Fruit fly (Drosophila melanogaster): ENCODE results near the gene CG5664.

CG5664 gene

DNA sequence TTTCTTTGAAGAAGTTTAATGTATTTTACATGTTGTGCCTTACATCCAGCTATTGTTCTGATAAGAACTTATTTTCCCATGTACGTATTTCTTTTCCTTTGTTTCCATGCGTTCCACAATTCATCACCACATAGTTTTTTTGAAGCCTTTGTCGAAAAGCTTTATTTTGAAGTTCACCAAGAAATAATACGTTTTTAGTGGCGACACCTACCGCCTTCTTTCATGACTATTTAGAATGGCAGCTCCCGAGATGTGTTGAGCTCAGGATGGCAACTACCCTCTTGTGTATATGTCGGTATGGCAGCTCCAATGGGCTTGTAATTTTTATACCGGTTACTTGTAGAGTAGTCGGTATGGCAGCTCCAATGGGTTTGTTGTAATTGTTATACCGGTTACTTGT lies 42.7 kb upstream of the CG5664 start (continued):
- no peak for TF ChIP-seq B-H1 (GFP tag; IDR thresholded peaks at IDR 0.05)
- TF ChIP-seq CG18764 (GFP tag; optimal IDR thresholded peaks at IDR 0.05) = no peak
- no peak for TF ChIP-seq CG13775 (GFP tag; optimal IDR thresholded peaks at IDR 0.05)
- no peak for TF ChIP-seq otp (GFP tag; IDR thresholded peaks at IDR 0.05)
- no peak for TF ChIP-seq h (optimal IDR thresholded peaks at IDR 0.05)
- TF ChIP-seq Awh (GFP tag; IDR thresholded peaks at IDR 0.05) = no peak
- TF ChIP-seq twi (tag; optimal IDR thresholded peaks at IDR 0.05) = no peak
- peak; percentile 46 for TF ChIP-seq D19A (tag; optimal IDR thresholded peaks at IDR 0.05)
- TF ChIP-seq caup (GFP tag; optimal IDR thresholded peaks at IDR 0.05; ENCODE audit: severe bottlenecking) = no peak
- no peak for TF ChIP-seq ranshi (GFP tag; IDR thresholded peaks at IDR 0.05)
- TF ChIP-seq CG14014 (GFP tag; IDR thresholded peaks at IDR 0.05) = no peak
- TF ChIP-seq CG12155 (GFP tag; optimal IDR thresholded peaks at IDR 0.05) = no peak
- TF ChIP-seq tap (tag; optimal IDR thresholded peaks at IDR 0.05) = no peak
- TF ChIP-seq Scr (GFP tag; IDR thresholded peaks at IDR 0.05; ENCODE audit: partially characterized antibody) = 0 out of 2 replicates have a peak, but pooled peaks have one; percentile 22
- no peak for TF ChIP-seq wek (GFP tag; optimal IDR thresholded peaks at IDR 0.05)
- TF ChIP-seq CG4617 (GFP tag; optimal IDR thresholded peaks at IDR 0.05; ENCODE audit: borderline replicate concordance) = no peak
- no peak for TF ChIP-seq CG11085 (GFP tag; IDR thresholded peaks at IDR 0.05)
- no peak for TF ChIP-seq CG7372 (GFP tag; IDR thresholded peaks at IDR 0.05)
- TF ChIP-seq Oaz (GFP tag; IDR thresholded peaks at IDR 0.05) = no peak
- peak; percentile 38 for TF ChIP-seq CG13424 (tag; optimal IDR thresholded peaks at IDR 0.05)
- TF ChIP-seq Hmx (GFP tag; optimal IDR thresholded peaks at IDR 0.05) = no peak
- TF ChIP-seq Tbp (GFP tag; optimal IDR thresholded peaks at IDR 0.05) = peak; percentile 23
- TF ChIP-seq CG17385 (GFP tag; optimal IDR thresholded peaks at IDR 0.05) = no peak
- no peak for TF ChIP-seq Oli (tag; optimal IDR thresholded peaks at IDR 0.05)
- TF ChIP-seq CG2116 (GFP tag; optimal IDR thresholded peaks at IDR 0.05) = peak; percentile 68
- TF ChIP-seq NfI (GFP tag; optimal IDR thresholded peaks at IDR 0.05) = peak; percentile 18
- no peak for TF ChIP-seq cas (GFP tag; IDR thresholded peaks at IDR 0.05)
- no peak for TF ChIP-seq CG30020 (tag; optimal IDR thresholded peaks at IDR 0.05)
- no peak for TF ChIP-seq Ada2b (GFP tag; IDR thresholded peaks at IDR 0.05)
- no peak for TF ChIP-seq unc-4 (GFP tag; IDR thresholded peaks at IDR 0.05; ENCODE audit: partially characterized antibody)
- TF ChIP-seq CG12659 (GFP tag; optimal IDR thresholded peaks at IDR 0.05) = peak; percentile 58
- TF ChIP-seq Sry-δ (GFP tag; optimal IDR thresholded peaks at IDR 0.05) = peak; percentile 49
- TF ChIP-seq CG42726 (GFP tag; IDR thresholded peaks at IDR 0.05; ENCODE audit: partially characterized antibody) = 0 out of 2 replicates have a peak, but pooled peaks have one; percentile 46
- TF ChIP-seq tin (GFP tag; optimal IDR thresholded peaks at IDR 0.05) = peak; percentile 31
- no peak for TF ChIP-seq YL-1 (GFP tag; optimal IDR thresholded peaks at IDR 0.05)
- TF ChIP-seq CG12942 (GFP tag; optimal IDR thresholded peaks at IDR 0.05) = no peak
- no peak for TF ChIP-seq GATAe (GFP tag; conservative IDR thresholded peaks at IDR 0.05)
- no peak for TF ChIP-seq CG3838 (GFP tag; optimal IDR thresholded peaks at IDR 0.05)
- TF ChIP-seq unpg (GFP tag; optimal IDR thresholded peaks at IDR 0.05) = no peak
- TF ChIP-seq CG11093 (GFP tag; IDR thresholded peaks at IDR 0.05) = no peak
- no peak for TF ChIP-seq gsb (GFP tag; IDR thresholded peaks at IDR 0.05)
- no peak for TF ChIP-seq CG12219 (GFP tag; optimal IDR thresholded peaks at IDR 0.05)
- no peak for TF ChIP-seq ara (GFP tag; IDR thresholded peaks at IDR 0.05)
- no peak for TF ChIP-seq wor (GFP tag; IDR thresholded peaks at IDR 0.05)
- TF ChIP-seq lola (GFP tag; optimal IDR thresholded peaks at IDR 0.05) = peak in 1 of 3 experiments; percentile 6
- TF ChIP-seq luna (GFP tag; optimal IDR thresholded peaks at IDR 0.05) = no peak
- no peak for TF ChIP-seq Jarid2 (GFP tag; optimal IDR thresholded peaks at IDR 0.05)
- TF ChIP-seq CG30403 (GFP tag; optimal IDR thresholded peaks at IDR 0.05) = peak; percentile 27
- TF ChIP-seq ap (GFP tag; IDR thresholded peaks at IDR 0.05) = no peak
- TF ChIP-seq tna (GFP tag; IDR thresholded peaks at IDR 0.05; ENCODE audit: partially characterized antibody) = peak; percentile 13; the same call in 1 of the 2 replicates
- no peak for TF ChIP-seq CG10543 (GFP tag; optimal IDR thresholded peaks at IDR 0.05)
- peak; percentile 68 for TF ChIP-seq pzg (GFP tag; optimal IDR thresholded peaks at IDR 0.05)
